Worm (Caenorhabditis elegans) whole organism, L1 larva: ENCODE data around the gene DH11.2.
A peak's percentile ranks its signal among the peaks of the same experiment; 100 is the strongest.

ENCODE experiments used
- C04F5.9 ChIP-seq: sonication (generic microtip); optimal IDR thresholded peaks from 2 replicates; lab custom pipeline; 2016; ENCODE audit warnings: missing genetic modification characterization, missing compliant biosample characterization
- C16A3.4 ChIP-seq: fragments of 150-350 bp; optimal IDR thresholded peaks from 2 replicates; lab custom pipeline; 2014; ENCODE audit warnings: missing biosample characterization, missing genetic modification characterization
- C34B4.2 ChIP-seq: sonication (generic microtip); optimal IDR thresholded peaks from 2 replicates; lab custom pipeline; 2017; ENCODE audit warnings: mild to moderate bottlenecking, missing genetic modification characterization, missing compliant biosample characterization
- Y116A8C.19 ChIP-seq: sonication (generic microtip); optimal IDR thresholded peaks from 2 replicates; lab custom pipeline; 2016; ENCODE audit warnings: missing compliant biosample characterization, missing genetic modification characterization, borderline replicate concordance
- aha-1 ChIP-seq: fragments of 150-350 bp; optimal IDR thresholded peaks from 2 replicates; lab custom pipeline; 2014; ENCODE audit warnings: missing biosample characterization, missing genetic modification characterization
- ama-1 ChIP-seq: fragments of 150-350 bp; optimal IDR thresholded peaks from 2 replicates; lab custom pipeline; 2014
- ceh-8 ChIP-seq: fragments of 200-800 bp; sonication (Bioruptor generic); optimal IDR thresholded peaks from 2 replicates; lab custom pipeline; 2018; ENCODE audit warnings: mild to moderate bottlenecking, missing genetic modification characterization, moderate library complexity, missing compliant biosample characterization
- ceh-82 ChIP-seq, 3 experiments: fragments of 150-350 bp in 1 of 3; sonication (generic microtip) in 2 of 3; optimal IDR thresholded peaks; 2 replicates each; lab custom pipeline; 2014 to 2017; ENCODE audit warnings: missing biosample characterization in 3 of 3, missing genetic modification characterization in 3 of 3
- ceh-88 ChIP-seq: fragments of 200-800 bp; sonication (Bioruptor generic); IDR thresholded peaks from 2 replicates; pipeline ENCODE4 v1.3.6; 2022; ENCODE audit warnings: missing genetic modification characterization, missing compliant biosample characterization
- ceh-90 ChIP-seq: sonication (generic microtip); optimal IDR thresholded peaks from 2 replicates; lab custom pipeline; 2016; ENCODE audit warnings: missing genetic modification characterization, missing compliant biosample characterization
- ces-1 ChIP-seq: fragments of 150-350 bp; optimal IDR thresholded peaks from 2 replicates; lab custom pipeline; 2014; ENCODE audit warnings: missing biosample characterization, missing genetic modification reagents, missing genetic modification characterization
- dsc-1 ChIP-seq: sonication (generic microtip); optimal IDR thresholded peaks from 2 replicates; lab custom pipeline; 2016; ENCODE audit warnings: mild to moderate bottlenecking, missing genetic modification characterization, missing compliant biosample characterization
- efl-3 ChIP-seq: fragments of 200-800 bp; sonication (Bioruptor generic); optimal IDR thresholded peaks from 2 replicates; lab custom pipeline; 2018; ENCODE audit warnings: mild to moderate bottlenecking, missing genetic modification characterization, missing compliant biosample characterization
- elt-2 ChIP-seq: sonication (generic microtip); optimal IDR thresholded peaks from 2 replicates; lab custom pipeline; 2016; ENCODE audit warnings: missing genetic modification characterization, mild to moderate bottlenecking, inconsistent platforms, missing compliant biosample characterization, missing genetic modification reagents
- elt-3 ChIP-seq, 6 experiments: fragments of 150-350 bp in 1 of 6; sonication (generic microtip); optimal IDR thresholded peaks; 2 replicates each; lab custom pipeline; 2017 to 2018; ENCODE audit warnings: missing biosample characterization in 6 of 6, missing genetic modification characterization in 6 of 6, inconsistent platforms in 1 of 6
- ets-5 ChIP-seq: fragments of 200-800 bp; sonication (Bioruptor generic); IDR thresholded peaks from 2 replicates; pipeline ENCODE4 v1.3.6; 2022; ENCODE audit warnings: missing genetic modification characterization, missing compliant biosample characterization
- fkh-10 ChIP-seq: sonication (generic microtip); optimal IDR thresholded peaks from 2 replicates; lab custom pipeline; 2017; ENCODE audit warnings: missing biosample characterization, missing genetic modification reagents, missing genetic modification characterization
- fkh-4 ChIP-seq: sonication (generic microtip); optimal IDR thresholded peaks from 2 replicates; lab custom pipeline; 2016; ENCODE audit warnings: missing compliant biosample characterization, missing genetic modification characterization, borderline replicate concordance
- fkh-8 ChIP-seq: sonication (generic microtip); optimal IDR thresholded peaks from 2 replicates; lab custom pipeline; 2016; ENCODE audit warnings: mild to moderate bottlenecking, missing genetic modification characterization, missing compliant biosample characterization
- hlh-17 ChIP-seq: fragments of 200-800 bp; sonication (Bioruptor generic); optimal IDR thresholded peaks from 2 replicates; lab custom pipeline; 2018; ENCODE audit warnings: missing genetic modification characterization, mild to moderate bottlenecking, missing compliant biosample characterization, moderate library complexity, borderline replicate concordance
- isw-1 ChIP-seq: fragments of 200-800 bp; sonication (Bioruptor generic); IDR thresholded peaks from 2 replicates; pipeline ENCODE4 v1.3.6; 2022; ENCODE audit warnings: missing genetic modification characterization, missing compliant biosample characterization
- lin-13 ChIP-seq: fragments of 150-350 bp; optimal IDR thresholded peaks from 2 replicates; lab custom pipeline; 2014; ENCODE audit warnings: missing biosample characterization, missing genetic modification reagents, missing genetic modification characterization
- lin-35 ChIP-seq, 2 experiments: fragments of 150-350 bp; optimal IDR thresholded peaks; 2 replicates each; lab custom pipeline; 2014; ENCODE audit warnings: missing biosample characterization in 2 of 2, missing genetic modification characterization in 2 of 2, missing genetic modification reagents in 2 of 2
- lin-39 ChIP-seq: fragments of 150-350 bp; optimal IDR thresholded peaks from 2 replicates; lab custom pipeline; 2014; ENCODE audit warnings: missing biosample characterization, missing genetic modification reagents, missing genetic modification characterization
- mab-9 ChIP-seq: fragments of 200-800 bp; sonication (Bioruptor generic); IDR thresholded peaks from 2 replicates; pipeline ENCODE4 v1.3.6; 2022; ENCODE audit warnings: missing genetic modification reagents, missing genetic modification characterization, missing compliant biosample characterization
- mef-2 ChIP-seq: fragments of 150-350 bp; optimal IDR thresholded peaks from 2 replicates; lab custom pipeline; 2014; ENCODE audit warnings: missing biosample characterization, missing genetic modification characterization
- mep-1 ChIP-seq: fragments of 150-350 bp; optimal IDR thresholded peaks from 2 replicates; lab custom pipeline; 2014; ENCODE audit warnings: missing biosample characterization, missing genetic modification characterization
- nhr-11 ChIP-seq: fragments of 150-350 bp; optimal IDR thresholded peaks from 2 replicates; lab custom pipeline; 2014; ENCODE audit warnings: missing biosample characterization, missing genetic modification characterization
- nhr-237 ChIP-seq: fragments of 150-350 bp; optimal IDR thresholded peaks from 2 replicates; lab custom pipeline; 2014; ENCODE audit warnings: missing biosample characterization, missing genetic modification characterization
- nhr-28 ChIP-seq: fragments of 150-350 bp; optimal IDR thresholded peaks from 2 replicates; lab custom pipeline; 2014; ENCODE audit warnings: missing biosample characterization, missing genetic modification characterization
- nhr-47 ChIP-seq: sonication (generic microtip); optimal IDR thresholded peaks from 2 replicates; lab custom pipeline; 2016; ENCODE audit warnings: mild to moderate bottlenecking, missing genetic modification characterization, moderate library complexity, missing compliant biosample characterization
- nhr-77 ChIP-seq: fragments of 150-350 bp; optimal IDR thresholded peaks from 2 replicates; lab custom pipeline; 2014; ENCODE audit warnings: missing biosample characterization, missing genetic modification characterization
- nhr-90 ChIP-seq: sonication (generic microtip); optimal IDR thresholded peaks from 2 replicates; lab custom pipeline; 2016; ENCODE audit warnings: mild to moderate bottlenecking, missing genetic modification characterization, missing compliant biosample characterization; ENCODE audit not compliant: poor library complexity
- pax-3 ChIP-seq: fragments of 200-800 bp; sonication (Bioruptor generic); optimal IDR thresholded peaks from 2 replicates; lab custom pipeline; 2018; ENCODE audit warnings: mild to moderate bottlenecking, missing genetic modification characterization, moderate library complexity, missing compliant biosample characterization
- pqm-1 ChIP-seq: sonication (generic microtip); optimal IDR thresholded peaks from 3 replicates; lab custom pipeline; 2017; ENCODE audit warnings: missing biosample characterization, missing genetic modification characterization
- rnt-1 ChIP-seq: sonication (generic microtip); optimal IDR thresholded peaks from 2 replicates; lab custom pipeline; 2016; ENCODE audit warnings: mild to moderate bottlenecking, missing genetic modification characterization, moderate library complexity, missing compliant biosample characterization
- snpc-4 ChIP-seq: fragments of 150-350 bp; optimal IDR thresholded peaks from 2 replicates; lab custom pipeline; 2014; ENCODE audit warnings: missing biosample characterization, missing genetic modification characterization
- snu-23 ChIP-seq: sonication (generic microtip); optimal IDR thresholded peaks from 2 replicates; lab custom pipeline; 2016; ENCODE audit warnings: missing genetic modification characterization, missing compliant biosample characterization
- sox-4 ChIP-seq: sonication (generic microtip); optimal IDR thresholded peaks from 2 replicates; lab custom pipeline; 2016; ENCODE audit warnings: missing genetic modification characterization, missing compliant biosample characterization
- unc-30 ChIP-seq: sonication (generic microtip); optimal IDR thresholded peaks from 2 replicates; lab custom pipeline; 2017; ENCODE audit warnings: missing biosample characterization, missing genetic modification characterization
- unc-86 ChIP-seq: sonication (generic microtip); optimal IDR thresholded peaks from 2 replicates; lab custom pipeline; 2016; ENCODE audit warnings: missing genetic modification characterization, missing compliant biosample characterization
- zag-1 ChIP-seq: fragments of 150-350 bp; optimal IDR thresholded peaks from 2 replicates; lab custom pipeline; 2014; ENCODE audit warnings: missing biosample characterization, missing genetic modification characterization
- zip-4 ChIP-seq: fragments of 200-800 bp; sonication (Bioruptor generic); optimal IDR thresholded peaks from 2 replicates; lab custom pipeline; 2018; ENCODE audit warnings: mild to moderate bottlenecking, missing genetic modification characterization, moderate library complexity, missing compliant biosample characterization
- ztf-11 ChIP-seq, 2 experiments: sonication (generic microtip); optimal IDR thresholded peaks; 2 replicates each; lab custom pipeline; 2016 to 2017; ENCODE audit warnings: missing genetic modification characterization in 2 of 2, missing biosample characterization in 1 of 2, missing compliant biosample characterization in 1 of 2

Gene DH11.2

ce11 chrII:8062334-8062791 is 49.7 kb downstream of the DH11.2 start, which contains the start of gene ufd-2 (continued):
- peak; percentile 5 for TF ChIP-seq zag-1 (tag; lab: Kevin White, UChicago)
- TF ChIP-seq isw-1 (GFP tag; lab: Robert Waterston, UW) = peak; percentile 22
- TF ChIP-seq ceh-88 (GFP tag; lab: Robert Waterston, UW) = no peak
- peak; percentile 16 for TF ChIP-seq fkh-10 (GFP tag; lab: Kevin White, UChicago)
- TF ChIP-seq nhr-47 (tag; lab: Kevin White, UChicago) = peak; percentile 64
- TF ChIP-seq mep-1 (tag; lab: Kevin White, UChicago) = peak; percentile 70
- TF ChIP-seq pqm-1 = no peak
- peak; percentile 4 for TF ChIP-seq nhr-237
- peak; percentile 72 to 83 for TF ChIP-seq lin-35 (GFP tag; optimal IDR thresholded peaks at IDR 0.05; lab: Kevin White, UChicago)
- TF ChIP-seq nhr-11 = no peak
- peak; percentile 60 for TF ChIP-seq nhr-90 (tag; lab: Kevin White, UChicago)
- TF ChIP-seq lin-39 (tag; lab: Kevin White, UChicago) = no peak
- TF ChIP-seq ceh-82 (tag; optimal IDR thresholded peaks at IDR 0.05; lab: Kevin White, UChicago) = peak; percentile 45 to 76 (median 74)
- TF ChIP-seq unc-86 = peak; percentile 46
- TF ChIP-seq mef-2 (tag; lab: Kevin White, UChicago) = no peak
- TF ChIP-seq aha-1 (tag; lab: Kevin White, UChicago) = no peak
- peak; percentile 11 for TF ChIP-seq C04F5.9 (tag; lab: Kevin White, UChicago)
- TF ChIP-seq zip-4 = no peak
- TF ChIP-seq snu-23 (GFP tag; lab: Kevin White, UChicago) = peak; percentile 65
- peak; percentile 86 for TF ChIP-seq rnt-1
- TF ChIP-seq nhr-28 (tag; lab: Kevin White, UChicago) = no peak
- TF ChIP-seq ceh-90 = no peak
- TF ChIP-seq fkh-4 (tag; lab: Kevin White, UChicago) = no peak
- no peak for TF ChIP-seq ama-1
- peak; percentile 60 for TF ChIP-seq pax-3 (tag; lab: Kevin White, UChicago)
- TF ChIP-seq efl-3 = no peak
- TF ChIP-seq ceh-8 = no peak
- peak in 1 of 2 experiments; percentile 25 for TF ChIP-seq ztf-11 (tag; optimal IDR thresholded peaks at IDR 0.05; lab: Kevin White, UChicago)
- TF ChIP-seq mab-9 (GFP tag; lab: Robert Waterston, UW) = no peak
- peak; percentile 30 for TF ChIP-seq dsc-1 (tag; lab: Kevin White, UChicago)
- no peak for TF ChIP-seq Y116A8C.19 (tag; lab: Kevin White, UChicago)
- no peak for TF ChIP-seq snpc-4 (tag; lab: Kevin White, UChicago)
- no peak for TF ChIP-seq elt-3 (tag; optimal IDR thresholded peaks at IDR 0.05; lab: Kevin White, UChicago)
- peak; percentile 53 for TF ChIP-seq lin-13
- TF ChIP-seq hlh-17 = no peak
- TF ChIP-seq ces-1 (GFP tag; lab: Kevin White, UChicago) = no peak
- TF ChIP-seq C16A3.4 = peak; percentile 85
- TF ChIP-seq C34B4.2 = no peak
- TF ChIP-seq unc-30 (tag; lab: Kevin White, UChicago) = no peak
- TF ChIP-seq ets-5 = no peak
- peak; percentile 53 for TF ChIP-seq elt-2 (tag; lab: Kevin White, UChicago)
- no peak for TF ChIP-seq sox-4 (tag; lab: Kevin White, UChicago)
- peak; percentile 70 for TF ChIP-seq fkh-8 (tag; lab: Kevin White, UChicago)
- peak; percentile 67 for TF ChIP-seq nhr-77 (tag; lab: Kevin White, UChicago)
